Worm (Caenorhabditis elegans): Measurements from ENCODE around the gene Y116A8C.468.

The Y116A8C.468 gene

ce11 chrIV:16898205-16898604 lies 20.0 kb upstream of the Y116A8C.468 start:
- TF ChIP-seq hlh-4 (tag; optimal IDR thresholded peaks at IDR 0.05): no peak
- no peak for TF ChIP-seq dsc-1 (tag; optimal IDR thresholded peaks at IDR 0.05)
- no peak for TF ChIP-seq lin-14 (GFP tag; optimal IDR thresholded peaks at IDR 0.05)
- no peak for TF ChIP-seq isw-1 (GFP tag; IDR thresholded peaks at IDR 0.05)
- TF ChIP-seq zag-1 (tag; optimal IDR thresholded peaks at IDR 0.05): no peak
- TF ChIP-seq tlp-1 (tag; optimal IDR thresholded peaks at IDR 0.05): no peak
- no peak for TF ChIP-seq blmp-1 (tag; optimal IDR thresholded peaks at IDR 0.05)

DNA sequence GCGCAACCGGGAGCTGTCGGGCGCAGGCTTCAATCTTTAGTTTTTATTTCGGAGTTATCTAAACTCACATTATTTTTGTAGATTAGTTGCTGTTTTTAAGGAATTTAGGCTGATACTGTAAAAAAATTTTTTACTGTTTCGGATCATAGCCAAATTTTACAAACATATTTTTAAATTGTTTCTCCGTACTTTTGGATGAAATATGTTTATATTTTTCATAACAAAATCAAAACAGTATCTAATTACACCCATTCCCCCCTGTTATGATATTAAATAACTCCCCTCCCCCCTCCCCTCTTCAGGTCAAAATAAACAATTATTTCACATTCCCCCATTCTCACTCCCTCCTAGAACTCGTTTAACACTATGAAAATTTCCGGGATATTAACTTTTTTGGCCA lies 2.4 kb upstream of the Y116A8C.468 start, which contains the start of gene Y116A8C.3:
Gene Y116A8C.3 (plus strand): TSS at position 301 of the 400 bp plus-strand sequence.
- TF ChIP-seq dsc-1 (tag; optimal IDR thresholded peaks at IDR 0.05) (no peak), ztf-4 (tag; optimal IDR thresholded peaks at IDR 0.05) (no peak), ceh-90 (tag; optimal IDR thresholded peaks at IDR 0.05) (no peak), elt-3 (tag; optimal IDR thresholded peaks at IDR 0.05) (no peak), nhr-20 (tag; optimal IDR thresholded peaks at IDR 0.05) (no peak), nhr-47 (tag; optimal IDR thresholded peaks at IDR 0.05) (no peak), dpl-1 (GFP tag; optimal IDR thresholded peaks at IDR 0.05) (no peak), aly-2 (tag; optimal IDR thresholded peaks at IDR 0.05) (no peak), aha-1 (tag; optimal IDR thresholded peaks at IDR 0.05) (no peak), sup-37 (GFP tag; optimal IDR thresholded peaks at IDR 0.05) (no peak), C16A3.4 (tag; optimal IDR thresholded peaks at IDR 0.05) (no peak), skn-1 (tag; optimal IDR thresholded peaks at IDR 0.05) (no peak), xbp-1 (tag; optimal IDR thresholded peaks at IDR 0.05) (no peak), nhr-90 (tag; optimal IDR thresholded peaks at IDR 0.05; ENCODE audit: poor library complexity) (no peak), fkh-10 (GFP tag; optimal IDR thresholded peaks at IDR 0.05) (no peak), vab-15 (tag; optimal IDR thresholded peaks at IDR 0.05) (no peak), tbx-2 (tag; optimal IDR thresholded peaks at IDR 0.05) (no peak), pag-3 (tag; optimal IDR thresholded peaks at IDR 0.05; ENCODE audit: borderline replicate concordance, insufficient read depth) (no peak)

DNA sequence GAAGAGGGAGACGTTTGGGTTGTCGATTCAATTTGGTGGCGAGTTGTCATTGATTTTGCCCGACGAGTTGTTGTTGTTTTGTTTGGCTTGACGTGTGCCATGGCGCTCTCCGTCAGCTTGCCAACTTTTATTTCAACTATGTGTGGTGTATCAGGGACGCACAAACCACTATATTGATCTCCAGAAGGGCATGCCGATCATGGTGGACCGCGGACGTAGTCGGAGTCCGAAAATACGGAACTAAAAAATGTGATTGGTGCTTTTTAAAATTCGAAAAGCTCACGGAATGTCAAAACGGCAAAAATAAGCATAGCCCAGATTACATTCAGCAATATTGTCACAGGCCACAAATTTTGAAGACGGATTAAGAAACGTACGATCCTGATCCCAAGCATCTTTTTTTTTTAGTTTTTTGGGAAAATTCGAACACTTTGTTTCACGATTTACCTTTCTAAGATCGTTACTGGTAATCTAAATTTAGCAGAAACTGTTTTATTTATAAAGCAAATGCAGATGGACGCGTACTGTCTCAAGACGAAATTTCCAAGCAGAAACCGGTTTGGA lies 1.1 kb downstream of the Y116A8C.468 start, which contains the start of the genes Y116A8C.470 and Y116A8C.463:
Gene Y116A8C.470 (minus strand): TSS at position 101 of the 564 bp plus-strand sequence.
Gene Y116A8C.463 (plus strand): TSS at position 514 of the 564 bp plus-strand sequence.
- TF ChIP-seq elt-2 (tag; optimal IDR thresholded peaks at IDR 0.05): no peak
- no peak for TF ChIP-seq nhr-76 (tag; optimal IDR thresholded peaks at IDR 0.05)
- TF ChIP-seq unc-86 (tag; optimal IDR thresholded peaks at IDR 0.05): no peak
- TF ChIP-seq unc-130 (tag; optimal IDR thresholded peaks at IDR 0.05): no peak
- TF ChIP-seq mab-9 (GFP tag; IDR thresholded peaks at IDR 0.05): no peak
- no peak for TF ChIP-seq nhr-85 (tag)
- TF ChIP-seq ets-5 (GFP tag; IDR thresholded peaks at IDR 0.05): no peak

DNA sequence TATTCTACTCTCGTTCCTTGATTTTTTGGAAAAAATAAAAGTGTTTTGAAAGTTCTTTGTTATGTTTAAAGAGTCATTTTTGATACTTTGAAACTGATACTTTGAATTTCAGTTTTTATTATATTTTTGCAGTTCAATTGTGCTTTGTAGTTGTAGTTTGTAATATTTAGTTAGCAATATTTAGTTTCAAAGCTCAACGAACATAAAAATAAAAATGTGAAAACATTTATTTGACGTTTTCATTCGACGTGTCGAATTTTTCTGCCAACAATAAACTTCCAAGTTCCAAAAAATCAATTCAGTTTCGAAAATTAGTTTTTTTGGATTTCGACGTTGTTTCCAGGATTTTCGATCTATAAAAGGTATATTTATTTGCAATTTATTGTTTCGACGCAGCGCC lies 1.9 kb downstream of the Y116A8C.468 start, which contains the start of gene nep-23:
Gene nep-23 (plus strand): TSS at position 301 of the 400 bp plus-strand sequence.
- TF ChIP-seq ceh-90 (tag; optimal IDR thresholded peaks at IDR 0.05) (no peak), hlh-17 (GFP tag; optimal IDR thresholded peaks at IDR 0.05; ENCODE audit: borderline replicate concordance) (no peak), lin-14 (GFP tag; optimal IDR thresholded peaks at IDR 0.05) (no peak), nhr-76 (tag; optimal IDR thresholded peaks at IDR 0.05) (no peak), irx-1 (tag; optimal IDR thresholded peaks at IDR 0.05) (no peak), pag-3 (tag; optimal IDR thresholded peaks at IDR 0.05; ENCODE audit: borderline replicate concordance, insufficient read depth) (no peak), lin-13 (GFP tag; optimal IDR thresholded peaks at IDR 0.05) (no peak), sup-37 (GFP tag; optimal IDR thresholded peaks at IDR 0.05) (no peak), unc-62 (GFP tag; optimal IDR thresholded peaks at IDR 0.05) (no peak), mdl-1 (tag; optimal IDR thresholded peaks at IDR 0.05) (no peak), Y116A8C.19 (tag; optimal IDR thresholded peaks at IDR 0.05; ENCODE audit: borderline replicate concordance) (no peak), nhr-77 (tag; optimal IDR thresholded peaks at IDR 0.05) (no peak), lin-35 (GFP tag; optimal IDR thresholded peaks at IDR 0.05) (no peak)

All from whole organism, L1 larva.